Fruit fly (Drosophila melanogaster) whole organism, embryonic: ENCODE measurements around the gene Lim3.
A peak's percentile ranks its signal among the peaks of the same experiment; 100 is the strongest.

ENCODE experiments used
- B-H1 ChIP-seq: fragments of 200-800 bp; sonication (Bioruptor generic); IDR thresholded peaks from 3 replicates; pipeline ENCODE4 v1.3.6; 2022; ENCODE audit warnings: missing biosample characterization, missing genetic modification characterization
- B-H2 ChIP-seq: fragments of 200-800 bp; sonication (Bioruptor generic); optimal IDR thresholded peaks from 2 replicates; lab custom pipeline; 2018; ENCODE audit warnings: missing biosample characterization, mild to moderate bottlenecking, missing genetic modification characterization
- CG10543 ChIP-seq: fragments of 200-800 bp; sonication (Bioruptor generic); optimal IDR thresholded peaks from 3 replicates; lab custom pipeline; 2017; ENCODE audit warnings: missing biosample characterization, mild to moderate bottlenecking, missing genetic modification characterization, moderate library complexity
- CG12659 ChIP-seq: fragments of 200-800 bp; sonication (Bioruptor generic); optimal IDR thresholded peaks from 3 replicates; lab custom pipeline; 2017; ENCODE audit warnings: mild to moderate bottlenecking, missing biosample characterization, missing genetic modification reagents, missing genetic modification characterization
- CG15601 ChIP-seq: fragments of 200-800 bp; sonication (Bioruptor generic); optimal IDR thresholded peaks from 3 replicates; lab custom pipeline; 2019; ENCODE audit warnings: missing biosample characterization, mild to moderate bottlenecking, missing genetic modification characterization, moderate library complexity
- CG16815 ChIP-seq: fragments of 200-800 bp; sonication (Bioruptor generic); optimal IDR thresholded peaks from 3 replicates; lab custom pipeline; 2017; ENCODE audit warnings: missing biosample characterization, mild to moderate bottlenecking, missing genetic modification characterization
- CG18011 ChIP-seq: fragments of 200-800 bp; sonication (Bioruptor generic); optimal IDR thresholded peaks from 2 replicates; lab custom pipeline; 2017; ENCODE audit warnings: missing biosample characterization, missing genetic modification characterization, mild to moderate bottlenecking, moderate library complexity, missing genotype
- CG18764 ChIP-seq: fragments of 200-800 bp; sonication (Bioruptor generic); optimal IDR thresholded peaks from 3 replicates; lab custom pipeline; 2016; ENCODE audit warnings: missing biosample characterization, missing genetic modification characterization
- CG30020 ChIP-seq: fragments of 200-800 bp; optimal IDR thresholded peaks from 2 replicates; lab custom pipeline; 2019; ENCODE audit warnings: missing biosample characterization, mild to moderate bottlenecking, missing genetic modification characterization, moderate library complexity
- CG30403 ChIP-seq: fragments of 200-800 bp; sonication (Bioruptor generic); optimal IDR thresholded peaks from 3 replicates; lab custom pipeline; 2016; ENCODE audit warnings: missing biosample characterization, missing genetic modification characterization
- CG31365 ChIP-seq: fragments of 200-800 bp; sonication (Bioruptor generic); optimal IDR thresholded peaks from 2 replicates; lab custom pipeline; 2018; ENCODE audit warnings: missing biosample characterization, mild to moderate bottlenecking, missing genetic modification characterization
- CG31388 ChIP-seq: fragments of 200-800 bp; sonication (Bioruptor generic); optimal IDR thresholded peaks from 2 replicates; lab custom pipeline; 2016; ENCODE audit warnings: missing biosample characterization, missing genetic modification characterization
- CG32532 ChIP-seq: fragments of 200-800 bp; sonication (Bioruptor generic); IDR thresholded peaks from 2 replicates; pipeline ENCODE4 v1.3.6; 2022; ENCODE audit warnings: missing biosample characterization, missing genetic modification characterization
- CG34422 ChIP-seq: fragments of 200-800 bp; sonication (Bioruptor generic); IDR thresholded peaks from 3 replicates; pipeline ENCODE4 v1.3.6; 2022; ENCODE audit warnings: missing biosample characterization, missing genetic modification characterization
- CG7271 ChIP-seq: fragments of 200-800 bp; sonication (Bioruptor generic); optimal IDR thresholded peaks from 2 replicates; lab custom pipeline; 2018; ENCODE audit warnings: missing biosample characterization, mild to moderate bottlenecking, missing genetic modification characterization, moderate library complexity
- CG8359 ChIP-seq: fragments of 200-800 bp; sonication (Bioruptor generic); optimal IDR thresholded peaks from 2 replicates; lab custom pipeline; 2017; ENCODE audit warnings: missing biosample characterization, mild to moderate bottlenecking, missing genetic modification characterization, borderline replicate concordance
- CG9437 ChIP-seq: fragments of 200-800 bp; sonication (Bioruptor generic); optimal IDR thresholded peaks from 2 replicates; lab custom pipeline; 2018; ENCODE audit warnings: missing biosample characterization, mild to moderate bottlenecking, missing genetic modification characterization
- Chrac-16 ChIP-seq: fragments of 200-800 bp; sonication (Bioruptor generic); optimal IDR thresholded peaks from 3 replicates; lab custom pipeline; 2016; ENCODE audit warnings: missing biosample characterization, missing genetic modification characterization
- Dad ChIP-seq: fragments of 200-800 bp; sonication (Bioruptor generic); optimal IDR thresholded peaks from 3 replicates; lab custom pipeline; 2016; ENCODE audit warnings: missing biosample characterization, missing genetic modification characterization
- Dp ChIP-seq: fragments of 200-800 bp; sonication (Bioruptor generic); optimal IDR thresholded peaks from 2 replicates; lab custom pipeline; 2018; ENCODE audit warnings: missing biosample characterization, mild to moderate bottlenecking, missing genetic modification characterization, moderate library complexity
- Hand ChIP-seq: fragments of 200-800 bp; sonication (Bioruptor generic); optimal IDR thresholded peaks from 2 replicates; lab custom pipeline; 2017; ENCODE audit warnings: mild to moderate bottlenecking, missing biosample characterization, missing genetic modification reagents, missing genetic modification characterization
- Hr51 ChIP-seq, 2 experiments: fragments of 200-800 bp; sonication (Bioruptor generic); optimal IDR thresholded peaks; 2 replicates in 1 of 2; 3 replicates in 1 of 2; lab custom pipeline; 2016 to 2018; ENCODE audit warnings: missing biosample characterization in 2 of 2, missing genetic modification characterization in 2 of 2, mild to moderate bottlenecking in 1 of 2, moderate library complexity in 1 of 2
- Mrtf ChIP-seq: fragments of 200-800 bp; sonication (Bioruptor generic); IDR thresholded peaks from 3 replicates; pipeline ENCODE4 v1.3.6; 2022; ENCODE audit warnings: missing biosample characterization, missing genetic modification characterization
- NFAT ChIP-seq: fragments of 200-800 bp; sonication (Bioruptor generic); IDR thresholded peaks from 2 replicates; pipeline ENCODE4 v1.3.6; 2022; ENCODE audit warnings: missing biosample characterization, missing genetic modification characterization
- Neu2 ChIP-seq: fragments of 200-800 bp; sonication (Bioruptor generic); optimal IDR thresholded peaks from 3 replicates; lab custom pipeline; 2016; ENCODE audit warnings: missing biosample characterization, missing genetic modification characterization, borderline replicate concordance
- Sin3A ChIP-seq: fragments of >200 bp; optimal IDR thresholded peaks from 2 replicates; lab custom pipeline; 2018
- bowl ChIP-seq: fragments of 200-800 bp; sonication (Bioruptor generic); IDR thresholded peaks from 2 replicates; pipeline ENCODE4 v1.3.6; 2022; ENCODE audit warnings: missing biosample characterization, missing genetic modification characterization
- cad ChIP-seq: fragments of >200 bp; optimal IDR thresholded peaks from 2 replicates; lab custom pipeline; 2017; ENCODE audit warnings: missing biosample characterization, missing genetic modification characterization
- disco-r ChIP-seq: fragments of 200-800 bp; sonication (Bioruptor generic); optimal IDR thresholded peaks from 2 replicates; lab custom pipeline; 2016; ENCODE audit warnings: missing biosample characterization, missing genetic modification characterization
- dm ChIP-seq: fragments of 200-800 bp; sonication (Bioruptor generic); optimal IDR thresholded peaks from 3 replicates; lab custom pipeline; 2016; ENCODE audit warnings: missing biosample characterization, missing genetic modification characterization
- gsb-n ChIP-seq: fragments of 200-800 bp; sonication (Bioruptor generic); optimal IDR thresholded peaks from 3 replicates; lab custom pipeline; 2018; ENCODE audit warnings: missing biosample characterization, mild to moderate bottlenecking, missing genetic modification characterization
- gt ChIP-seq: fragments of 200-800 bp; sonication (Bioruptor generic); IDR thresholded peaks from 2 replicates; pipeline ENCODE4 v1.3.6; 2022; ENCODE audit warnings: missing biosample characterization, missing genetic modification characterization
- hbn ChIP-seq: fragments of 200-800 bp; sonication (Bioruptor generic); IDR thresholded peaks from 2 replicates; pipeline ENCODE4 v1.3.6; 2022; ENCODE audit warnings: missing biosample characterization, missing genetic modification characterization; ENCODE audit not compliant: partially characterized antibody
- hth ChIP-seq: fragments of >200 bp; optimal IDR thresholded peaks from 2 replicates; lab custom pipeline; 2017; ENCODE audit warnings: inconsistent platforms
- inv ChIP-seq: fragments of 200-800 bp; sonication (Bioruptor generic); IDR thresholded peaks from 2 replicates; pipeline ENCODE4 v1.3.6; 2022; ENCODE audit warnings: missing biosample characterization, missing genetic modification characterization; ENCODE audit not compliant: partially characterized antibody
- knrl ChIP-seq: fragments of 200-800 bp; sonication (Bioruptor generic); IDR thresholded peaks from 3 replicates; pipeline ENCODE4 v1.3.6; 2022; ENCODE audit warnings: missing biosample characterization, missing genetic modification characterization; ENCODE audit not compliant: partially characterized antibody
- lov ChIP-seq, 2 experiments: fragments of 200-800 bp in 1 of 2; fragments of >200 bp in 1 of 2; sonication (Bioruptor generic) in 1 of 2; IDR thresholded peaks in 1 of 2; optimal IDR thresholded peaks in 1 of 2; 2 replicates in 1 of 2; 3 replicates in 1 of 2; pipeline versions ENCODE4 v1.3.6 to Lab custom; 2017 to 2022; ENCODE audit warnings: missing biosample characterization in 1 of 2, missing genetic modification characterization in 1 of 2
- nmo ChIP-seq: fragments of 200-800 bp; sonication (Bioruptor generic); optimal IDR thresholded peaks from 2 replicates; lab custom pipeline; 2018; ENCODE audit warnings: missing biosample characterization, mild to moderate bottlenecking, missing genetic modification characterization, moderate library complexity
- nom ChIP-seq: fragments of 200-800 bp; sonication (Bioruptor generic); optimal IDR thresholded peaks from 2 replicates; lab custom pipeline; 2017; ENCODE audit warnings: missing biosample characterization, missing genetic modification characterization, mild to moderate bottlenecking, moderate library complexity, missing genetic modification reagents
- ro ChIP-seq: fragments of 200-800 bp; sonication (Bioruptor generic); IDR thresholded peaks from 2 replicates; pipeline ENCODE4 v1.3.6; 2022; ENCODE audit warnings: missing biosample characterization, missing genetic modification characterization
- row ChIP-seq: fragments of 200-800 bp; sonication (Bioruptor generic); IDR thresholded peaks from 3 replicates; pipeline ENCODE4 v1.3.6; 2022; ENCODE audit warnings: missing biosample characterization, missing genetic modification characterization
- run ChIP-seq: fragments of 200-800 bp; sonication (Bioruptor generic); optimal IDR thresholded peaks from 3 replicates; lab custom pipeline; 2018; ENCODE audit warnings: missing biosample characterization, mild to moderate bottlenecking, missing genetic modification characterization
- scrt ChIP-seq: fragments of 200-800 bp; sonication (Bioruptor generic); optimal IDR thresholded peaks from 2 replicates; lab custom pipeline; 2018; ENCODE audit warnings: missing biosample characterization, mild to moderate bottlenecking, missing genetic modification characterization, moderate library complexity
- sens-2 ChIP-seq: fragments of 200-800 bp; sonication (Bioruptor generic); IDR thresholded peaks from 2 replicates; pipeline ENCODE4 v1.3.6; 2022; ENCODE audit warnings: missing biosample characterization, missing genetic modification characterization
- so ChIP-seq: fragments of 200-800 bp; sonication (Bioruptor generic); IDR thresholded peaks from 3 replicates; pipeline ENCODE4 v1.3.6; 2022; ENCODE audit warnings: missing biosample characterization, missing genetic modification characterization
- ssp ChIP-seq: fragments of 200-800 bp; sonication (Bioruptor generic); IDR thresholded peaks from 2 replicates; pipeline ENCODE4 v1.3.6; 2022; ENCODE audit warnings: missing biosample characterization, missing genetic modification characterization
- stc ChIP-seq: fragments of 200-800 bp; sonication (Bioruptor generic); IDR thresholded peaks from 2 replicates; pipeline ENCODE4 v1.3.6; 2022; ENCODE audit warnings: missing biosample characterization, missing genetic modification characterization
- toy ChIP-seq: fragments of 200-800 bp; sonication (Bioruptor generic); IDR thresholded peaks from 2 replicates; pipeline ENCODE4 v1.3.6; 2022; ENCODE audit warnings: missing biosample characterization, missing genetic modification characterization
- tup ChIP-seq: fragments of 200-800 bp; sonication (Bioruptor generic); optimal IDR thresholded peaks from 2 replicates; lab custom pipeline; 2016; ENCODE audit warnings: missing biosample characterization, mild to moderate bottlenecking, missing genetic modification characterization, moderate library complexity

The Lim3 gene

dm6 chr2L:19051534-19052100, 56.6 kb downstream of the Lim3 start, which contains the start of gene Rpn3 (continued):
- no peak for TF ChIP-seq lov (optimal IDR thresholded peaks at IDR 0.05; lab: Kevin White, UChicago)
- peak; percentile 75; the same call in 1 of the 3 replicates for TF ChIP-seq lov (GFP tag; IDR thresholded peaks at IDR 0.05; lab: Robert Waterston, UW)
- peak; percentile 15 for TF ChIP-seq Hand (GFP tag; lab: Kevin White, UChicago)
- TF ChIP-seq CG15601 (tag; lab: Kevin White, UChicago) = peak; percentile 51
- no peak for TF ChIP-seq Neu2
- TF ChIP-seq hth (lab: Kevin White, UChicago) = no peak
- no peak for TF ChIP-seq cad
- peak; percentile 91 for TF ChIP-seq CG12659
- TF ChIP-seq toy (GFP tag; lab: Robert Waterston, UW) = 0 out of 2 replicates have a peak, but pooled peaks have one; percentile 23
- peak; percentile 49 for TF ChIP-seq inv
- TF ChIP-seq ro (GFP tag; lab: Robert Waterston, UW) = peak; percentile 69
- peak; percentile 79 for TF ChIP-seq Dad (GFP tag; lab: Kevin White, UChicago)
- TF ChIP-seq so (GFP tag; lab: Robert Waterston, UW) = peak; percentile 84
- TF ChIP-seq CG9437 (GFP tag; lab: Kevin White, UChicago) = peak; percentile 99
- TF ChIP-seq CG31388 (GFP tag; lab: Kevin White, UChicago) = peak; percentile 65
- no peak for TF ChIP-seq Sin3A (lab: Kevin White, UChicago)
- peak; percentile 31 for TF ChIP-seq tup (GFP tag; lab: Kevin White, UChicago)
- peak; percentile 83 for TF ChIP-seq CG34422 (GFP tag; lab: Robert Waterston, UW)
- TF ChIP-seq hbn (GFP tag; lab: Robert Waterston, UW) = peak; percentile 64
- peak; percentile 73 for TF ChIP-seq ssp (GFP tag; lab: Robert Waterston, UW)
- TF ChIP-seq NFAT (GFP tag; lab: Robert Waterston, UW) = peak; percentile 63
- TF ChIP-seq CG30403 = peak; percentile 91
- TF ChIP-seq run (tag; lab: Kevin White, UChicago) = peak; percentile 20
- TF ChIP-seq nmo (GFP tag; lab: Kevin White, UChicago) = peak; percentile 87
- no peak for TF ChIP-seq CG31365 (tag; lab: Kevin White, UChicago)
- peak; percentile 73 for TF ChIP-seq stc (GFP tag; lab: Robert Waterston, UW)
- peak; percentile 93 for TF ChIP-seq row
- peak; percentile 65 for TF ChIP-seq knrl (GFP tag; lab: Robert Waterston, UW)
- TF ChIP-seq Chrac-16 (GFP tag; lab: Kevin White, UChicago) = peak; percentile 88
- peak; percentile 63 for TF ChIP-seq CG7271 (tag; lab: Kevin White, UChicago)
- TF ChIP-seq disco-r (GFP tag; lab: Kevin White, UChicago) = peak; percentile 60
- peak; percentile 45 for TF ChIP-seq B-H2 (GFP tag; lab: Kevin White, UChicago)
- peak; percentile 78 for TF ChIP-seq B-H1 (GFP tag; lab: Robert Waterston, UW)
- TF ChIP-seq gt (GFP tag; lab: Robert Waterston, UW) = 0 out of 2 replicates have a peak, but pooled peaks have one; percentile 19
- peak; percentile 82 for TF ChIP-seq CG18764
- peak; percentile 69 for TF ChIP-seq CG18011 (GFP tag; lab: Kevin White, UChicago)
- peak; percentile 74 to 82 for TF ChIP-seq Hr51 (GFP tag; optimal IDR thresholded peaks at IDR 0.05; lab: Kevin White, UChicago)
- TF ChIP-seq dm (GFP tag; lab: Kevin White, UChicago) = peak; percentile 80
- peak; percentile 76; the same call in 1 of the 2 replicates for TF ChIP-seq sens-2
- TF ChIP-seq CG32532 (GFP tag; lab: Robert Waterston, UW) = peak; percentile 88
- peak; percentile 68 for TF ChIP-seq CG16815 (GFP tag; lab: Kevin White, UChicago)
- peak; percentile 63 for TF ChIP-seq scrt (GFP tag; lab: Kevin White, UChicago)
- peak; percentile 22 for TF ChIP-seq nom (GFP tag; lab: Kevin White, UChicago)
- peak; percentile 69 for TF ChIP-seq gsb-n
- TF ChIP-seq CG10543 (GFP tag; lab: Kevin White, UChicago) = peak; percentile 16
- peak; percentile 55 for TF ChIP-seq CG30020 (tag; lab: Kevin White, UChicago)
- TF ChIP-seq Mrtf = peak; percentile 20; the same call in 1 of the 3 replicates
- no peak for TF ChIP-seq bowl
- peak; percentile 10 for TF ChIP-seq Dp
- TF ChIP-seq CG8359 (GFP tag; lab: Kevin White, UChicago) = no peak
